Worm (Caenorhabditis elegans): ENCODE measurements around the gene znf-207.

DNA sequence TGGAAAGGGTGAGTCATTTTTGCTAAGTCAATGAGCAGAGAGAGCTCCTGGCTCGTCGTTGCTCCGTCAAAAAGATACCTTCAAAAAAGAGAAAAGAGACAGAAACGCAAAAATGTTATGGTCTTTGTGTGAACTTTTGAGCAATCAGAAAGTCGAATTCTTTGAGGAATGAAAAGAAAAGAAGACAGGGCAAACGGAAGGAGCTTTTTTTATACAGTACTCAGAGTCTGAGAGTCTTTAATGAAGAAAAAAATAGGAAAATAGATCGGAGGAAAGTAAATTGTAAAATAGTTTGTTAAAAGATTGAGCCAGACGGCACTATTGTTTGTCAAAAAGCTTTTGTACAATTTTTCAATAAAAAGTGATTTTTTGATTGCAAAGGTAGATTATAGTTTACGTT, 41.3 kb upstream of the znf-207 start:
- no peak for TF ChIP-seq ama-1 (optimal IDR thresholded peaks at IDR 0.05)
- TF ChIP-seq ces-1 (GFP tag; optimal IDR thresholded peaks at IDR 0.05) = no peak
- no peak for TF ChIP-seq fos-1 (tag; optimal IDR thresholded peaks at IDR 0.05)
- TF ChIP-seq nhr-102 (tag; optimal IDR thresholded peaks at IDR 0.05) = no peak
- TF ChIP-seq mep-1 (tag; optimal IDR thresholded peaks at IDR 0.05) = no peak
- no peak for TF ChIP-seq pqm-1 (tag; optimal IDR thresholded peaks at IDR 0.05)
- TF ChIP-seq zfp-3 (GFP tag; conservative IDR thresholded peaks at IDR 0.05) = no peak
- TF ChIP-seq lin-15B (tag; optimal IDR thresholded peaks at IDR 0.05) = no peak
